Fruit fly (Drosophila melanogaster): ENCODE data around the gene Sod1.

The Sod1 gene

DNA sequence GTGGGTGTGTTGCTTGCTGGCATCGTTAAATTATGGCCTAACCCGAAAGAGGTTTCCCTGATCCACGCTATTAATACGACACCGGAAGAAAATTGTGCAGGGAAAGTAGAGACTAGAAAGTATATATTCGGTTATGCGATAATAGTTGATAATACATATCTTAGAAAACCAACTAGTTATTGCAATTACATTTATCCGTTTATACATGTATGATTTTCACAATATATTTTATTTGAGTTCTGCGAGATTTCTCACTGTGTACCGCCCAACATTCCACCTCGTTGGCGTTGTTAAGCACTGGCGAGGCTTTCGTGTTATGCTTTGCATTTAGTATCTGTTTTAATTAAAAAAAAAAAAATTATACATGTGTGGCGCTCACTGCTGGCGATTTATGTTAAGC lies 41.8 kb upstream of the Sod1 start (continued):
- TF ChIP-seq Ets65A (GFP tag) (peak; percentile 14), Trl (optimal IDR thresholded peaks at IDR 0.05) (no peak), Trl (GFP tag; optimal IDR thresholded peaks at IDR 0.05) (no peak), CG15269 (tag; optimal IDR thresholded peaks at IDR 0.05) (peak; percentile 18), prd (optimal IDR thresholded peaks at IDR 0.05) (no peak), prd (GFP tag; IDR thresholded peaks at IDR 0.05) (peak; percentile 29; the same call in 1 of the 3 replicates), bcd (GFP tag; optimal IDR thresholded peaks at IDR 0.05) (no peak), lmd (GFP tag; IDR thresholded peaks at IDR 0.05) (peak; percentile 5), CG14050 (GFP tag; IDR thresholded peaks at IDR 0.05) (0 out of 3 replicates have a peak, but pooled peaks have one; percentile 28), CG6689 (GFP tag; IDR thresholded peaks at IDR 0.05) (peak; percentile 35; the same call in 1 of the 2 replicates), dysf (GFP tag; IDR thresholded peaks at IDR 0.05) (0 out of 3 replicates have a peak, but pooled peaks have one; percentile 23), Awh (GFP tag; IDR thresholded peaks at IDR 0.05) (peak; percentile 33; the same call in 1 of the 2 replicates), ssp (GFP tag; IDR thresholded peaks at IDR 0.05) (peak; percentile 23; the same call in 1 of the 2 replicates), CG14014 (GFP tag; IDR thresholded peaks at IDR 0.05) (peak; percentile 14; the same call in 1 of the 2 replicates), BtbVII (GFP tag; optimal IDR thresholded peaks at IDR 0.05) (no peak), B-H2 (GFP tag; optimal IDR thresholded peaks at IDR 0.05) (no peak), HLH4C (GFP tag; IDR thresholded peaks at IDR 0.05; ENCODE audit: partially characterized antibody) (no peak), klu (GFP tag; IDR thresholded peaks at IDR 0.05) (0 out of 2 replicates have a peak, but pooled peaks have one; percentile 13), CG30431 (GFP tag; optimal IDR thresholded peaks at IDR 0.05) (peak; percentile 6), her (GFP tag; optimal IDR thresholded peaks at IDR 0.05) (no peak), HLH3B (GFP tag; IDR thresholded peaks at IDR 0.05) (0 out of 2 replicates have a peak, but pooled peaks have one; percentile 17), inv (GFP tag; IDR thresholded peaks at IDR 0.05; ENCODE audit: partially characterized antibody) (no peak), chif (GFP tag; optimal IDR thresholded peaks at IDR 0.05) (peak in 1 of 2 experiments; percentile 36), CG31441 (GFP tag; IDR thresholded peaks at IDR 0.05) (0 out of 2 replicates have a peak, but pooled peaks have one; percentile 10), esg (GFP tag; conservative IDR thresholded peaks at IDR 0.05) (peak; percentile 47), Xbp1 (GFP tag; optimal IDR thresholded peaks at IDR 0.05) (peak; percentile 24), row (GFP tag; IDR thresholded peaks at IDR 0.05) (peak; percentile 36; the same call in 2 of the 3 replicates), E2f2 (GFP tag; IDR thresholded peaks at IDR 0.05) (peak; percentile 21; the same call in 1 of the 2 replicates), CG6654 (GFP tag; optimal IDR thresholded peaks at IDR 0.05) (no peak), CG7357 (GFP tag; IDR thresholded peaks at IDR 0.05) (0 out of 3 replicates have a peak, but pooled peaks have one; percentile 6), sens (GFP tag) (peak; percentile 63), CG32532 (GFP tag; IDR thresholded peaks at IDR 0.05) (peak; percentile 25; the same call in 1 of the 2 replicates), CG17568 (GFP tag; optimal IDR thresholded peaks at IDR 0.05) (no peak), tgo (GFP tag; IDR thresholded peaks at IDR 0.05) (peak; percentile 47; the same call in 1 of the 3 replicates), ara (GFP tag; IDR thresholded peaks at IDR 0.05) (0 out of 2 replicates have a peak, but pooled peaks have one; percentile 14), Sox102F (GFP tag; optimal IDR thresholded peaks at IDR 0.05) (peak; percentile 44), CG17328 (GFP tag; IDR thresholded peaks at IDR 0.05) (0 out of 2 replicates have a peak, but pooled peaks have one; percentile 36), CG12391 (tag; optimal IDR thresholded peaks at IDR 0.05) (peak; percentile 15)

- no peak for TF ChIP-seq CG4854 (GFP tag; optimal IDR thresholded peaks at IDR 0.05)
- TF ChIP-seq CG2875 (GFP tag; optimal IDR thresholded peaks at IDR 0.05): peak; percentile 38
- no peak for TF ChIP-seq Nf-YA (GFP tag; IDR thresholded peaks at IDR 0.05)
- TF ChIP-seq kni (GFP tag; optimal IDR thresholded peaks at IDR 0.05): peak; percentile 73
- peak; percentile 26 for TF ChIP-seq CG33557 (GFP tag; optimal IDR thresholded peaks at IDR 0.05)
- peak; percentile 78 for TF ChIP-seq Deaf1 (tag; optimal IDR thresholded peaks at IDR 0.05)
- no peak for TF ChIP-seq CG16815 (GFP tag; optimal IDR thresholded peaks at IDR 0.05)
- TF ChIP-seq CG4707 (GFP tag; optimal IDR thresholded peaks at IDR 0.05): peak; percentile 12
- no peak for TF ChIP-seq ftz-f1 (GFP tag; optimal IDR thresholded peaks at IDR 0.05)
- peak; percentile 99 for TF ChIP-seq Blimp-1 (GFP tag; optimal IDR thresholded peaks at IDR 0.05)
- TF ChIP-seq Med (GFP tag): peak; percentile 45
- no peak for TF ChIP-seq Ptx1 (GFP tag; IDR thresholded peaks at IDR 0.05)
- TF ChIP-seq CG18011 (GFP tag; optimal IDR thresholded peaks at IDR 0.05): no peak
- TF ChIP-seq D (optimal IDR thresholded peaks at IDR 0.05): no peak
- TF ChIP-seq D (GFP tag; optimal IDR thresholded peaks at IDR 0.05): no peak
These were observed 37.3 kb upstream of the Sod1 start, which contains the start of gene CG6216 for dm6 chr3L:11150735-11151287. Gene CG6216 (minus strand): TSS chr3L:11150785.

Measured in whole organism, embryonic.